Worm (Caenorhabditis elegans): Measurements from ENCODE around the gene tag-89.

DNA sequence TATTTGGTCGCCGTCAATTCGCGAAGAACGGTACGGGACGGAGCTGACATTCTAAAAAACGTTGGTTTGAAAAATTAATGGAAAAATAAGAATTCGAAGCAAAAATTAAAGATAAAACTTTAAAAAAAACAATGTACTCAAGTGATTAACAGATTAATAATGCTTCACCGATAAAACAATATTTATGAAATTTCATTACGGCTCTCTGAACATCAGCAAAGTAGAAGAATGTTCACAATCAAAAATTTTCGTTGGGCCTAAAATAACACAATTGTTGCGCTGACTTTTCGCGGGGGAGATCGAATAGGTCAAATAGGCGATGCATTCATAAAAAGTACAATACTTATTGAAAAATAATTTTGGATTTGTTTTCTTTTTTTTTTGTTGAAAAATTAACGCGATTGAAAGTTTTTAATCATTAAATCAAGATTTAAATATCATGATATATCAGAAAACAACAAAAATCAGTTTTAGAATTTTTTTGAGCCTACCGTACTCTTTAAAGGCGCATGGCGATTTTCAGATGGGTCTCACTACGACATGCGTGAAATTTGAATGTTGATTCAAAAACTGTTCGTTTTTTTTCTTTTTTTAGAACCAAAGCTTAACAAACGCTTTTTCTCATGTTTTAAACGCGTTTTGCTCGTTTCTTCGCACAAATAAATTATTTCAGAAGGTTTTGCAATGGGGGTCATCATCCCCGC is 9.1 kb downstream of the tag-89 start, which contains the start of the genes memi-3 and cyp-31A2:
- no peak for TF ChIP-seq lin-11 (tag; optimal IDR thresholded peaks at IDR 0.05)
- TF ChIP-seq unc-62 (GFP tag; optimal IDR thresholded peaks at IDR 0.05) = no peak
- no peak for TF ChIP-seq ZK546.5 (tag; optimal IDR thresholded peaks at IDR 0.05)
- TF ChIP-seq alr-1 (tag; optimal IDR thresholded peaks at IDR 0.05) = no peak
- TF ChIP-seq nhr-6 (tag; optimal IDR thresholded peaks at IDR 0.05) = no peak
- no peak for TF ChIP-seq fos-1 (tag; optimal IDR thresholded peaks at IDR 0.05)
- TF ChIP-seq sem-4 (tag; optimal IDR thresholded peaks at IDR 0.05) = no peak
- no peak for TF ChIP-seq lin-13 (GFP tag; optimal IDR thresholded peaks at IDR 0.05)
- no peak for TF ChIP-seq lsy-2 (tag; optimal IDR thresholded peaks at IDR 0.05)
- TF ChIP-seq lin-39 (tag; optimal IDR thresholded peaks at IDR 0.05) = no peak
- no peak for TF ChIP-seq skn-1 (tag; optimal IDR thresholded peaks at IDR 0.05)
